Worm (Caenorhabditis elegans) whole organism, early embryonic: ENCODE measurements around the gene slc-25A18.2.

Source experiments
- B0310.2 ChIP-seq: sonication (generic microtip); optimal IDR thresholded peaks from 2 replicates; lab custom pipeline; 2016; ENCODE audit warnings: mild to moderate bottlenecking, missing genetic modification characterization, missing compliant biosample characterization
- F13C5.2 ChIP-seq: sonication (generic microtip); optimal IDR thresholded peaks from 2 replicates; lab custom pipeline; 2017; ENCODE audit warnings: mild to moderate bottlenecking, missing genetic modification characterization, inconsistent platforms, missing compliant biosample characterization
- aly-1 ChIP-seq: sonication (generic microtip); optimal IDR thresholded peaks from 2 replicates; lab custom pipeline; 2016; ENCODE audit warnings: missing genetic modification characterization, missing compliant biosample characterization
- ama-1 ChIP-seq: fragments of 150-350 bp; optimal IDR thresholded peaks from 2 replicates; lab custom pipeline; 2014
- ceh-13 ChIP-seq: fragments of 200-800 bp; sonication (Bioruptor generic); optimal IDR thresholded peaks from 2 replicates; lab custom pipeline; 2018; ENCODE audit warnings: mild to moderate bottlenecking, missing genetic modification characterization, missing compliant biosample characterization
- ceh-36 ChIP-seq: sonication (generic microtip); optimal IDR thresholded peaks from 2 replicates; lab custom pipeline; 2016; ENCODE audit warnings: missing genetic modification characterization, inconsistent platforms, missing compliant biosample characterization
- ets-7 ChIP-seq: sonication (generic microtip); optimal IDR thresholded peaks from 2 replicates; lab custom pipeline; 2016; ENCODE audit warnings: missing genotype, missing genetic modification characterization, missing compliant biosample characterization
- flt-1 ChIP-seq: fragments of 200-800 bp; sonication (Bioruptor generic); IDR thresholded peaks from 2 replicates; pipeline ENCODE4 v1.3.6; 2022; ENCODE audit warnings: missing genetic modification characterization, missing compliant biosample characterization
- hmbx-1 ChIP-seq: sonication (generic microtip); optimal IDR thresholded peaks from 2 replicates; lab custom pipeline; 2016; ENCODE audit warnings: mild to moderate bottlenecking, missing genetic modification characterization, missing compliant biosample characterization
- hmg-4 ChIP-seq: fragments of 200-800 bp; sonication (Bioruptor generic); optimal IDR thresholded peaks from 2 replicates; lab custom pipeline; 2018; ENCODE audit warnings: mild to moderate bottlenecking, missing genetic modification characterization, missing compliant biosample characterization
- hnd-1 ChIP-seq: sonication (generic microtip); optimal IDR thresholded peaks from 2 replicates; lab custom pipeline; 2016; ENCODE audit warnings: missing genetic modification characterization, missing compliant biosample characterization
- pes-1 ChIP-seq: fragments of 200-800 bp; sonication (Bioruptor generic); IDR thresholded peaks from 2 replicates; pipeline ENCODE4 v1.3.6; 2022; ENCODE audit warnings: missing genetic modification reagents, missing genetic modification characterization, missing compliant biosample characterization
- scrt-1 ChIP-seq: fragments of 200-800 bp; sonication (Bioruptor generic); IDR thresholded peaks from 2 replicates; pipeline ENCODE4 v1.3.6; 2022; ENCODE audit warnings: missing genetic modification characterization, missing compliant biosample characterization
- sea-1 ChIP-seq: fragments of 200-800 bp; sonication (Bioruptor generic); conservative IDR thresholded peaks from 2 replicates; pipeline ENCODE4 v1.3.6; 2022; ENCODE audit warnings: missing genetic modification characterization, missing compliant biosample characterization
- tbx-11 ChIP-seq: fragments of 200-800 bp; sonication (Bioruptor generic); IDR thresholded peaks from 2 replicates; pipeline ENCODE4 v1.3.6; 2022; ENCODE audit warnings: missing genetic modification characterization, missing compliant biosample characterization
- tbx-37 ChIP-seq: fragments of 200-800 bp; sonication (Bioruptor generic); conservative IDR thresholded peaks from 2 replicates; pipeline ENCODE4 v1.3.6; 2022; ENCODE audit warnings: missing genetic modification reagents, missing genetic modification characterization, missing compliant biosample characterization
- tra-4 ChIP-seq: sonication (generic microtip); optimal IDR thresholded peaks from 2 replicates; lab custom pipeline; 2017; ENCODE audit warnings: missing genetic modification characterization, missing compliant biosample characterization

The slc-25A18.2 gene

DNA sequence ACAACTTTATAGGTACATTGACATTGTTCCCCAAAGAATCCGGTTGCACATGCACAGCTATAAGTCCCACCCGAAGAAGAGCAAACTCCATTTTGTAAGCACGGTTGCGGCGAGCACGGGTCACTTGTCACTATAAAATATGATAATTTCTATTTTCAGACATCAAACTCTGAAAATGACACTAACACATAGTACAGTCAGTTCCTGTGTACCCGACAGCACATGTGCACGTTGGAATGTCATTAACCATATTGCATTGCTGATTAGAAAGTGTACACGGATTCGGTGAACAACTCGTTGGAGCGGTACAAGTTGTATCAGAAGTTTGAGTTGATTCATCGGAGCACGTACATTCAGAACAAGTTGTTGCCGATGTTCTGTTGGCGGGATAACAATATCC lies 22.4 kb downstream of the slc-25A18.2 start:
- TF ChIP-seq aly-1 (tag; lab: Kevin White, UChicago) (no peak), scrt-1 (no peak), flt-1 (GFP tag; lab: Robert Waterston, UW) (no peak), hmbx-1 (tag; lab: Kevin White, UChicago) (no peak)

DNA sequence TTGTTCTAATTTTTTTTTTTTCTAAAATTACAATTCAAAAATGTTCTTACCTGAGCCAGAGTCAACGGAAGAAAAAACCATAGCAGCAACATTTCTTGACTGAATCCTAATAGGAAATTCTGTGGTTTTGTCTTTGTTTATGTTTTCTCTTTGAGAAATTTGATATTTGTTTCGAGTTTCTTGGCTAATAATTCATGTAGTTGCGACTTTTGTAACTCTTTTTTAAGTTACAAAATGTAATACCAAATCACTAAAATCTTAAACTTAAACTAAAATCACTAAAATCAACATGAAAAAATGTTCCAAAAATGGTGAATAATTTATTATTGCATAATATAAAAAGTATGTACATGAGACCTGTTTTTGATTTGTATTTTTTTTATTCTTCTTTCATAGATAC lies 22.9 kb downstream of the slc-25A18.2 start, which contains the start of gene egas-4:
Gene egas-4, minus strand, starts transcription at position 101 of the 400 bp plus-strand sequence.
- TF ChIP-seq scrt-1 (no peak), tbx-11 (GFP tag; lab: Robert Waterston, UW) (no peak), F13C5.2 (tag; lab: Kevin White, UChicago) (no peak), ceh-13 (no peak), tra-4 (tag; lab: Kevin White, UChicago) (no peak), sea-1 (no peak), hmg-4 (no peak), pes-1 (GFP tag; lab: Robert Waterston, UW) (no peak), hnd-1 (tag; lab: Kevin White, UChicago) (no peak), flt-1 (GFP tag; lab: Robert Waterston, UW) (no peak), B0310.2 (tag; lab: Kevin White, UChicago) (no peak), aly-1 (tag; lab: Kevin White, UChicago) (no peak), ama-1 (lab: Kevin White, UChicago) (no peak), ets-7 (tag; lab: Kevin White, UChicago) (no peak), tbx-37 (GFP tag; lab: Robert Waterston, UW) (no peak), ceh-36 (tag; lab: Kevin White, UChicago) (no peak), hmbx-1 (tag; lab: Kevin White, UChicago) (no peak)

DNA sequence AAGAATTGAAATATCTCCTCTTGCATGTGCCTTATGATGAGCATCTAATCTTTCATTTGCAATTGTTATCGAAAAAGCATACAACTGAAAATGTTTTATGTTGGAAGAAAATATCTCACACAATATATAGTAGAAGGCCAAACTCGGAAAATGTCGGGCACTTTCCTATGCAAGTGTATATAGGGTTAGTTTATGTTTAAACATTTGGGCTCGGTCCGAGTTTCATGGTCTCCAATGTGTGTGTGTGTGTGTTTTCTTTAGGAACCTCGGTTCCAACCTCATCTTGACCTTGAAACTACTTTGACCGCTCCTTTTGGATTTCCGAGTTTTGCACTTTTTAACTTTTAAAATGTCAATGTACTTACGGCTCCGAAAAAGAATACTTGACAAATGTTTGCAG lies 24.5 kb downstream of the slc-25A18.2 start:
- TF ChIP-seq hnd-1 (tag; lab: Kevin White, UChicago) (no peak), ets-7 (tag; lab: Kevin White, UChicago) (no peak), tra-4 (tag; lab: Kevin White, UChicago) (no peak), hmg-4 (no peak), flt-1 (GFP tag; lab: Robert Waterston, UW) (no peak), ama-1 (lab: Kevin White, UChicago) (no peak), ceh-36 (tag; lab: Kevin White, UChicago) (no peak), scrt-1 (no peak), aly-1 (tag; lab: Kevin White, UChicago) (no peak), ceh-13 (no peak), tbx-37 (GFP tag; lab: Robert Waterston, UW) (no peak), hmbx-1 (tag; lab: Kevin White, UChicago) (no peak)

DNA sequence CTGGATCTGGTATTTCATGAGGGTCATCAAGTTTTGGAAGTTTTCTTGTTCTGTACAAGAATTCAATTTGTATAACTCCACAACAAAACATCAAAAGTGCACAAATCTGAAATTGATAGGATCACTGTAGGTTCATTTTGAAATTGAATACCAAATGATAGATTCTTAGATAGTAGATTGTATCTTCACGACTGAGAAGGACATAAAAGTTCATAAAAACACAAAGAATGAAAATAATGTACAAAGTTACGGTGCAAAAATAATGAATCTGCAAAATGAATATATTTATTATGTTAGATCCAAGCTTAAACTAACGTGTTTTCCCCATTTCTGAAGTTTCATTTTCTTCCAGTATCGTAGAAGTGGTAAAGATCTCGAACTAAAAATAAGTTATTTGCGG lies 26.1 kb downstream of the slc-25A18.2 start:
- TF ChIP-seq ama-1 (lab: Kevin White, UChicago) (no peak), tbx-11 (GFP tag; lab: Robert Waterston, UW) (no peak), F13C5.2 (tag; lab: Kevin White, UChicago) (no peak), ceh-36 (tag; lab: Kevin White, UChicago) (no peak), B0310.2 (tag; lab: Kevin White, UChicago) (no peak), tbx-37 (GFP tag; lab: Robert Waterston, UW) (no peak), ceh-13 (no peak), hmbx-1 (tag; lab: Kevin White, UChicago) (no peak), flt-1 (GFP tag; lab: Robert Waterston, UW) (no peak), hmg-4 (no peak), tra-4 (tag; lab: Kevin White, UChicago) (no peak), scrt-1 (no peak), hnd-1 (tag; lab: Kevin White, UChicago) (no peak), ets-7 (tag; lab: Kevin White, UChicago) (no peak)

DNA sequence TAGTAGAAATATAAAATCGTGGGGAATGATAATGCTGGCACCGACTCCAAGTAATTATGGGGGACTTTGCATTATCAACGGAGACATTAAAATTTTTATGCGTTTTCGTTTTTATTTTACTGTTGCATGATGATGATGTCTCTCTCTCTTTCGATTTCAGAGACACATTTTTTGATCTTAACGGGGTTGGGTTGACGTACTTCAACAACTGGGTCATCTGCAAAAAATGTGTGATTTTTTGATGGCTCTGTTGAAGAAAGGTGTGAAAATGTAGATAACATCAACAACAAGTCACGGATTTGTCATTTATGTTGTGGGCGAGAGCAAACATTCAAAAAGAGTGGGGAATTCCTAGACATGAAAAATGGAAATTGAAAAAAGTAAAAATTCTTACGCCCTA lies 26.5 kb downstream of the slc-25A18.2 start, which contains the start of gene F55G1.15:
Gene F55G1.15, minus strand, starts transcription at position 101 of the 400 bp plus-strand sequence.
- no peak for TF ChIP-seq flt-1 (GFP tag; lab: Robert Waterston, UW)
- TF ChIP-seq ceh-13, result no peak
- TF ChIP-seq pes-1 (GFP tag; lab: Robert Waterston, UW), result no peak
- TF ChIP-seq hmg-4, result no peak
- no peak for TF ChIP-seq hmbx-1 (tag; lab: Kevin White, UChicago)
- TF ChIP-seq sea-1, result no peak
- TF ChIP-seq hnd-1 (tag; lab: Kevin White, UChicago), result no peak

DNA sequence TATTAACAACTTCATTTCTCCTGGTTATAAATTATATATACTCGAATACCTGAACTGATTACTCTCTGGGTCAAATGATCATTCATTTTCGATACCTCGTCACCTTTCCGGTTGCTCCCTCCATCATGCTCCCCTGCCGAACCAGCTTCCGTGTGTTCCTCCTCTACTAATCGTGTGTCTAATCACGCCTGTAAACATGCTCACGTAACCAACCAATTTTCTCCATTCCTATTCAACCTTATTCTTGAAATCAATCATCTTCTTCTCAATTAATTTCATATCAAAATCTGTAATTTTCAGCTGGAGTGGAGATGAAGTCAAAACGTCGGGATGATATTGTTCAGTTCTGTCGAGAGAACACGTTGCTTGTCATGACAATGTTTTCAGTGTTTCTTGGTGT lies 28.5 kb downstream of the slc-25A18.2 start, which contains the start of gene glt-6:
Gene glt-6, plus strand, starts transcription at position 301 of the 400 bp plus-strand sequence.
- no peak for TF ChIP-seq ceh-13
- TF ChIP-seq ama-1 (lab: Kevin White, UChicago), result no peak
- TF ChIP-seq scrt-1, result no peak
- no peak for TF ChIP-seq flt-1 (GFP tag; lab: Robert Waterston, UW)
- no peak for TF ChIP-seq tra-4 (tag; lab: Kevin White, UChicago)
- TF ChIP-seq tbx-11 (GFP tag; lab: Robert Waterston, UW), result no peak
- TF ChIP-seq tbx-37 (GFP tag; lab: Robert Waterston, UW), result no peak
- no peak for TF ChIP-seq ceh-36 (tag; lab: Kevin White, UChicago)
- no peak for TF ChIP-seq sea-1
- no peak for TF ChIP-seq B0310.2 (tag; lab: Kevin White, UChicago)
- TF ChIP-seq aly-1 (tag; lab: Kevin White, UChicago), result no peak

DNA sequence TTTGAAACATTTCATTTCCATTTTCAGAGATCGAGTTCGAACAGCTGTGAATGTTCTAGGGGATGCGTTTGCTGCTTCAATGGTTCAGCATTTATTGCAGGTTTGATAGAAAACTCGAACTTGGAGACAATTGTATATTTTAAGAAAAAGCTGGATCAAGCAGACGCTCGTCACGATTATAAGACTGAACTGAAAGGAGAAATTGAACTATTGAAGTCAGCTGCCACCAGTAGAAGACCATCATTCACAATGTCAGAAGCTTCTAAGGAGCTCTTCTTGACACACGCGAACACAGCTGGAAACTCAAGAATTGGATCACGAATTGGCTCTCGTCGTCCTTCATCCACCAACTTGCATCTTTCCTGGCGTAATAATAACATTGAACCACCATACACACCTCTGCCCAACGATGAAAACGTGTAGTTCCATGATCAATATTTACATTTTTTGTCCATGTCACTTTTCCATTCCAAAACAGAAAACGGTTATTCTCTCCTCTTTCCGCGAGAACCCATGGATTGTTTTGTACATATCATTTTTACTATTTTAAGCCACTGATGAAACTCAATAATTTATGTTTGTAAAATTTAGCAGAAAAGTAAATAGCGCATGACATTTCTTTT lies 31.1 kb downstream of the slc-25A18.2 start:
- TF ChIP-seq hnd-1 (tag; lab: Kevin White, UChicago), result no peak
- no peak for TF ChIP-seq tra-4 (tag; lab: Kevin White, UChicago)
- TF ChIP-seq F13C5.2 (tag; lab: Kevin White, UChicago), result no peak
- TF ChIP-seq pes-1 (GFP tag; lab: Robert Waterston, UW), result no peak
- TF ChIP-seq flt-1 (GFP tag; lab: Robert Waterston, UW), result no peak
- TF ChIP-seq hmg-4, result no peak
- TF ChIP-seq tbx-11 (GFP tag; lab: Robert Waterston, UW), result no peak
